Worm (Caenorhabditis elegans): ENCODE measurements around the gene metl-2.

metl-2 gene

ce11 chrII:14969320-14969950, at the start of gene metl-2, which contains the start of the genes pole-4 and nsun-5:
metl-2 (plus strand) TSS chrII:14969900.
pole-4 (minus strand) TSS chrII:14969354.
nsun-5 (plus strand) TSS chrII:14969617.
- TF ChIP-seq unc-62 (GFP tag; optimal IDR thresholded peaks at IDR 0.05), result no peak

ce11 chrII:14928766-14929165, 40.9 kb upstream of the metl-2 start:
- no peak for TF ChIP-seq unc-62 (GFP tag; optimal IDR thresholded peaks at IDR 0.05)

ce11 chrII:14935431-14936071, 34.1 kb upstream of the metl-2 start:
- TF ChIP-seq unc-62 (GFP tag; optimal IDR thresholded peaks at IDR 0.05), result no peak

- TF ChIP-seq unc-62 (GFP tag; optimal IDR thresholded peaks at IDR 0.05), result no peak
Measured at ce11 chrII:14938319-14938718, 31.4 kb upstream of the metl-2 start.

ce11 chrII:14940325-14940724, 29.4 kb upstream of the metl-2 start:
- no peak for TF ChIP-seq unc-62 (GFP tag; optimal IDR thresholded peaks at IDR 0.05)

ce11 chrII:14940980-14941379, 28.7 kb upstream of the metl-2 start:
- no peak for TF ChIP-seq unc-62 (GFP tag; optimal IDR thresholded peaks at IDR 0.05)

- TF ChIP-seq unc-62 (GFP tag; optimal IDR thresholded peaks at IDR 0.05), result no peak
Measured at ce11 chrII:14945518-14945917, 24.2 kb upstream of the metl-2 start.

- no peak for TF ChIP-seq unc-62 (GFP tag; optimal IDR thresholded peaks at IDR 0.05)
Measured at ce11 chrII:14946545-14946944, 23.2 kb upstream of the metl-2 start.

ce11 chrII:14952464-14953064, 17.1 kb upstream of the metl-2 start:
- no peak for TF ChIP-seq unc-62 (GFP tag; optimal IDR thresholded peaks at IDR 0.05)

ce11 chrII:14958113-14958512, 11.6 kb upstream of the metl-2 start, which contains the start of gene Y53F4B.1:
Y53F4B.1 (minus strand) TSS chrII:14958213.
- TF ChIP-seq unc-62 (GFP tag; optimal IDR thresholded peaks at IDR 0.05), result no peak

ce11 chrII:14959273-14959672, 10.4 kb upstream of the metl-2 start:
- TF ChIP-seq unc-62 (GFP tag; optimal IDR thresholded peaks at IDR 0.05), result no peak

- TF ChIP-seq unc-62 (GFP tag; optimal IDR thresholded peaks at IDR 0.05), result no peak
Measured at ce11 chrII:14964008-14964407, 5.7 kb upstream of the metl-2 start, which contains the start of gene elo-9. elo-9 (minus strand) TSS chrII:14964108.

- no peak for TF ChIP-seq unc-62 (GFP tag; optimal IDR thresholded peaks at IDR 0.05)
Measured at ce11 chrII:14964877-14965276, 4.8 kb upstream of the metl-2 start.

- no peak for TF ChIP-seq unc-62 (GFP tag; optimal IDR thresholded peaks at IDR 0.05)
Measured at ce11 chrII:14966420-14966819, 3.3 kb upstream of the metl-2 start.

ce11 chrII:14967084-14967483, 2.6 kb upstream of the metl-2 start:
- TF ChIP-seq unc-62 (GFP tag; optimal IDR thresholded peaks at IDR 0.05), result no peak

ce11 chrII:14968275-14968674, 1.4 kb upstream of the metl-2 start:
- TF ChIP-seq unc-62 (GFP tag; optimal IDR thresholded peaks at IDR 0.05), result no peak

- no peak for TF ChIP-seq unc-62 (GFP tag; optimal IDR thresholded peaks at IDR 0.05)
Measured at ce11 chrII:14983909-14984308, 14.2 kb downstream of the metl-2 start, which contains the start of gene Y53F4B.5. Y53F4B.5 (minus strand) TSS chrII:14984009.
